Worm (Caenorhabditis elegans) whole organism, young adult: ENCODE measurements around the gene set-1.

Source experiments
- B0035.1 ChIP-seq: sonication (generic microtip); optimal IDR thresholded peaks from 2 replicates; lab custom pipeline; 2016; ENCODE audit warnings: missing genetic modification characterization, mild to moderate bottlenecking, missing compliant biosample characterization, missing genotype, missing genetic modification reagents
- B0261.1 ChIP-seq: sonication (generic microtip); optimal IDR thresholded peaks from 2 replicates; lab custom pipeline; 2016; ENCODE audit warnings: mild to moderate bottlenecking, missing genetic modification characterization, moderate library complexity, missing compliant biosample characterization
- B0336.3 ChIP-seq: fragments of 200-800 bp; sonication (Bioruptor generic); IDR thresholded peaks from 2 replicates; pipeline ENCODE4 v1.3.6; 2022; ENCODE audit warnings: missing genetic modification characterization, missing compliant biosample characterization
- C17E4.6 ChIP-seq: fragments of 200-800 bp; sonication (Bioruptor generic); IDR thresholded peaks from 2 replicates; pipeline ENCODE4 v1.3.6; 2022; ENCODE audit warnings: missing genetic modification reagents, missing genetic modification characterization, missing compliant biosample characterization
- F37B4.10 ChIP-seq: fragments of 200-800 bp; sonication (Bioruptor generic); IDR thresholded peaks from 2 replicates; pipeline ENCODE4 v1.3.6; 2022; ENCODE audit warnings: missing genetic modification characterization, missing compliant biosample characterization
- F39B2.1 ChIP-seq: fragments of 200-800 bp; sonication (Bioruptor generic); IDR thresholded peaks from 2 replicates; pipeline ENCODE4 v1.3.6; 2022; ENCODE audit warnings: missing genetic modification reagents, missing genetic modification characterization, missing compliant biosample characterization
- K12H6.12 ChIP-seq: fragments of 200-800 bp; sonication (Bioruptor generic); optimal IDR thresholded peaks from 2 replicates; lab custom pipeline; 2018; ENCODE audit warnings: mild to moderate bottlenecking, missing genetic modification characterization, missing compliant biosample characterization
- Y53G8AR.9 ChIP-seq: fragments of 200-800 bp; sonication (Bioruptor generic); conservative IDR thresholded peaks from 2 replicates; pipeline ENCODE4 v1.3.6; 2022; ENCODE audit warnings: missing genetic modification reagents, missing genetic modification characterization, missing compliant biosample characterization
- Y56A3A.18 ChIP-seq: fragments of 200-800 bp; sonication (Bioruptor generic); IDR thresholded peaks from 2 replicates; pipeline ENCODE4 v1.3.6; 2022; ENCODE audit warnings: missing genetic modification reagents, missing genetic modification characterization, missing compliant biosample characterization
- Y67H2A.10 ChIP-seq: fragments of 200-800 bp; sonication (Bioruptor generic); conservative IDR thresholded peaks from 2 replicates; pipeline ENCODE4 v1.3.6; 2022; ENCODE audit warnings: missing genetic modification reagents, missing genetic modification characterization, missing compliant biosample characterization
- ZK185.1 ChIP-seq: sonication (generic microtip); optimal IDR thresholded peaks from 2 replicates; lab custom pipeline; 2016; ENCODE audit warnings: mild to moderate bottlenecking, missing genetic modification characterization, missing compliant biosample characterization; ENCODE audit not compliant: poor library complexity, severe bottlenecking
- atf-7 ChIP-seq: sonication (generic microtip); optimal IDR thresholded peaks from 2 replicates; lab custom pipeline; 2017; ENCODE audit warnings: mild to moderate bottlenecking, missing genetic modification characterization, missing compliant biosample characterization
- athp-1 ChIP-seq: sonication (generic microtip); optimal IDR thresholded peaks from 2 replicates; lab custom pipeline; 2017; ENCODE audit warnings: mild to moderate bottlenecking, missing genetic modification characterization, missing compliant biosample characterization
- attf-5 ChIP-seq: fragments of 200-800 bp; sonication (Bioruptor generic); optimal IDR thresholded peaks from 2 replicates; lab custom pipeline; 2018; ENCODE audit warnings: mild to moderate bottlenecking, missing genetic modification characterization, missing compliant biosample characterization
- ceh-27 ChIP-seq: fragments of 200-800 bp; sonication (Bioruptor generic); optimal IDR thresholded peaks from 2 replicates; lab custom pipeline; 2018; ENCODE audit warnings: mild to moderate bottlenecking, missing genetic modification characterization, moderate library complexity, missing compliant biosample characterization
- chd-7 ChIP-seq: sonication (generic microtip); optimal IDR thresholded peaks from 2 replicates; lab custom pipeline; 2016; ENCODE audit warnings: mild to moderate bottlenecking, missing genetic modification characterization, moderate library complexity, missing compliant biosample characterization
- dox-1 ChIP-seq: fragments of 200-800 bp; sonication (Bioruptor generic); IDR thresholded peaks from 2 replicates; pipeline ENCODE4 v1.3.6; 2022; ENCODE audit warnings: missing genetic modification reagents, missing genetic modification characterization, missing compliant biosample characterization
- dpl-1 ChIP-seq: fragments of 150-350 bp; optimal IDR thresholded peaks from 2 replicates; lab custom pipeline; 2014; ENCODE audit warnings: missing biosample characterization, missing genetic modification reagents, missing genetic modification characterization
- egrh-3 ChIP-seq: fragments of 200-800 bp; sonication (Bioruptor generic); IDR thresholded peaks from 2 replicates; pipeline ENCODE4 v1.3.6; 2022; ENCODE audit warnings: missing genetic modification reagents, missing genetic modification characterization, missing compliant biosample characterization
- ets-4 ChIP-seq: fragments of 200-800 bp; sonication (Bioruptor generic); optimal IDR thresholded peaks from 2 replicates; lab custom pipeline; 2018; ENCODE audit warnings: mild to moderate bottlenecking, missing genetic modification characterization, missing compliant biosample characterization
- him-1 ChIP-seq: sonication (generic microtip); optimal IDR thresholded peaks from 2 replicates; lab custom pipeline; 2016; ENCODE audit warnings: missing genotype, missing genetic modification reagents, missing genetic modification characterization, missing compliant biosample characterization
- hrde-1 ChIP-seq: sonication (generic microtip); optimal IDR thresholded peaks from 2 replicates; lab custom pipeline; 2016; ENCODE audit warnings: missing genetic modification characterization, mild to moderate bottlenecking, missing compliant biosample characterization, moderate library complexity, missing genotype, missing genetic modification reagents, borderline replicate concordance
- hsf-1 ChIP-seq: fragments of 200-800 bp; sonication (Bioruptor generic); IDR thresholded peaks from 2 replicates; pipeline ENCODE4 v1.3.6; 2022; ENCODE audit warnings: missing genetic modification reagents, missing genetic modification characterization, missing compliant biosample characterization
- let-526 ChIP-seq: fragments of 200-800 bp; sonication (Bioruptor generic); IDR thresholded peaks from 2 replicates; pipeline ENCODE4 v1.3.6; 2022; ENCODE audit warnings: missing genetic modification reagents, missing genetic modification characterization, missing compliant biosample characterization
- let-607 ChIP-seq, 2 experiments: fragments of 200-800 bp in 1 of 2; sonication (Bioruptor generic) in 1 of 2; sonication (generic microtip) in 1 of 2; optimal IDR thresholded peaks; 2 replicates each; lab custom pipeline; 2016 to 2018; ENCODE audit warnings: mild to moderate bottlenecking in 2 of 2, missing compliant biosample characterization in 2 of 2, missing genetic modification characterization in 2 of 2, moderate library complexity in 2 of 2, missing genotype in 1 of 2
- lin-26 ChIP-seq: fragments of 200-800 bp; sonication (Bioruptor generic); IDR thresholded peaks from 2 replicates; pipeline ENCODE4 v1.3.6; 2022; ENCODE audit warnings: missing genetic modification reagents, missing genetic modification characterization, missing compliant biosample characterization
- lin-54 ChIP-seq: fragments of 200-800 bp; sonication (Bioruptor generic); optimal IDR thresholded peaks from 2 replicates; lab custom pipeline; 2018; ENCODE audit warnings: mild to moderate bottlenecking, missing genetic modification characterization, missing compliant biosample characterization
- lsl-1 ChIP-seq: fragments of 200-800 bp; sonication (Bioruptor generic); optimal IDR thresholded peaks from 2 replicates; lab custom pipeline; 2018; ENCODE audit warnings: mild to moderate bottlenecking, missing genetic modification characterization, moderate library complexity, missing compliant biosample characterization
- lsy-27 ChIP-seq: sonication (generic microtip); optimal IDR thresholded peaks from 2 replicates; lab custom pipeline; 2017; ENCODE audit warnings: missing genetic modification characterization, mild to moderate bottlenecking, missing compliant biosample characterization, antibody characterized with exemption, missing genotype, borderline replicate concordance; ENCODE audit not compliant: insufficient read depth
- madf-10 ChIP-seq: sonication (generic microtip); optimal IDR thresholded peaks from 2 replicates; lab custom pipeline; 2016; ENCODE audit warnings: mild to moderate bottlenecking, missing genetic modification characterization, missing compliant biosample characterization
- madf-6 ChIP-seq: fragments of 200-800 bp; sonication (Bioruptor generic); IDR thresholded peaks from 2 replicates; pipeline ENCODE4 v1.3.6; 2022; ENCODE audit warnings: missing genetic modification reagents, missing genetic modification characterization, missing compliant biosample characterization
- mxl-1 ChIP-seq: sonication (generic microtip); optimal IDR thresholded peaks from 2 replicates; lab custom pipeline; 2016; ENCODE audit warnings: missing genetic modification characterization, missing compliant biosample characterization
- nfya-2 ChIP-seq: fragments of 200-800 bp; sonication (Bioruptor generic); IDR thresholded peaks from 2 replicates; pipeline ENCODE4 v1.3.6; 2022; ENCODE audit warnings: missing genetic modification reagents, missing genetic modification characterization, missing compliant biosample characterization
- nfyb-1 ChIP-seq: fragments of 200-800 bp; sonication (Bioruptor generic); IDR thresholded peaks from 2 replicates; pipeline ENCODE4 v1.3.6; 2022; ENCODE audit warnings: missing genetic modification reagents, missing genetic modification characterization, missing compliant biosample characterization
- nhr-179 ChIP-seq: sonication (generic microtip); optimal IDR thresholded peaks from 2 replicates; lab custom pipeline; 2016; ENCODE audit warnings: mild to moderate bottlenecking, missing genetic modification characterization, missing compliant biosample characterization
- nhr-80 ChIP-seq: sonication (generic microtip); optimal IDR thresholded peaks from 2 replicates; lab custom pipeline; 2016; ENCODE audit warnings: missing genetic modification characterization, missing compliant biosample characterization
- nhr-90 ChIP-seq: sonication (generic microtip); optimal IDR thresholded peaks from 2 replicates; lab custom pipeline; 2016; ENCODE audit warnings: missing genotype, mild to moderate bottlenecking, missing genetic modification characterization, missing compliant biosample characterization
- rcor-1 ChIP-seq: fragments of 200-800 bp; sonication (Bioruptor generic); IDR thresholded peaks from 2 replicates; pipeline ENCODE4 v1.3.6; 2022; ENCODE audit warnings: missing genetic modification reagents, missing genetic modification characterization, missing compliant biosample characterization
- rpc-1 ChIP-seq, 2 experiments: fragments of 150-350 bp in 1 of 2; sonication (generic microtip) in 1 of 2; optimal IDR thresholded peaks; 2 replicates each; lab custom pipeline; 2014 to 2018; ENCODE audit warnings: missing biosample characterization in 1 of 2, missing genetic modification characterization in 1 of 2, missing genetic modification reagents in 1 of 2, missing genotype in 1 of 2
- snpc-1.1 ChIP-seq: sonication (generic microtip); optimal IDR thresholded peaks from 2 replicates; lab custom pipeline; 2017; ENCODE audit warnings: missing genetic modification characterization, mild to moderate bottlenecking, missing compliant biosample characterization, antibody characterized with exemption, moderate library complexity, missing genotype, missing genetic modification reagents; ENCODE audit not compliant: insufficient read depth
- unc-130 ChIP-seq: sonication (generic microtip); optimal IDR thresholded peaks from 2 replicates; lab custom pipeline; 2016; ENCODE audit warnings: missing genetic modification reagents, missing genetic modification characterization, missing compliant biosample characterization
- xnd-1 ChIP-seq: sonication (generic microtip); optimal IDR thresholded peaks from 2 replicates; lab custom pipeline; 2016; ENCODE audit warnings: missing genotype, missing genetic modification reagents, missing genetic modification characterization, missing compliant biosample characterization
- ztf-18 ChIP-seq: sonication (generic microtip); optimal IDR thresholded peaks from 2 replicates; lab custom pipeline; 2016; ENCODE audit warnings: missing genotype, mild to moderate bottlenecking, missing genetic modification characterization, missing compliant biosample characterization
- ztf-22 ChIP-seq: fragments of 200-800 bp; sonication (Bioruptor generic); optimal IDR thresholded peaks from 2 replicates; lab custom pipeline; 2018; ENCODE audit warnings: mild to moderate bottlenecking, missing genetic modification characterization, moderate library complexity, missing compliant biosample characterization
- ztf-28 ChIP-seq: fragments of 200-800 bp; sonication (Bioruptor generic); IDR thresholded peaks from 2 replicates; pipeline ENCODE4 v1.3.6; 2022; ENCODE audit warnings: missing genetic modification reagents, missing genetic modification characterization, missing compliant biosample characterization

set-1 gene

DNA sequence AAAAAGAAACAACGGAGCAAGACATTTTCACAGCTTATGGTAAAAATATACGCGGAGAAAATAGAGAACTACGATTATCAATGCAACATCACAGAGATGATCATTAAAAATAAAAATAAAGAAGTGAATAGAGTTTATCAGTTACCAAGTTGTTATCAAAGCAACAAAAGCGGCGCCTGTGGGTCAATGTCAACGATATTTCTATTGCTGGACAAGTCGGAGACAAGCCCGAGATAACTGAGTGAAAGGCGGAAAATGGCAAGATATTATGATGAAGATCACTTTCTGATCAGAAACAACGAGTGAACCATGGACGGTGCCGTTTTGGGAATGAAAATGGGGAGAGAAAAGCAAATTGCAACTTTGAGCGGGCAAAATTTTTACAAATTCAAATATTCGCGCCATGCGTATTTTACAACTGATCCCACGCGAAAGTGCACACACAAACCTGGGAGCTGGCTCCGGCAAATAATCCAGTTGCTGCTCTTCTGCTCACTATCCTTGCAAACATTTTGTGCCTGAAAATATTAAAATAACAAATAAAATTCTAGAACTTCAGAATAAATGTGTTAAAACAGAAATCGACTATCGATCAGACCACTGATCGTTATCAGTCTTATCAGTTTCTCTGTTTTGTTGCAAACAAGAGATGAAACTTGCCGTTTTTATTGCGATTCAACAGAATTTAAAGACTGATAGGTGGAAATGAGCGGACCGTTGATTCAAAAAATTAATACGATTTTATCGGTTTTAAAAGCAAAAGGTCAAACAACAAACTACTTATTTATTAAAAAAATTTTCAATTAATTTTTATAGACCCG, 9.7 kb downstream of the set-1 start, which contains the start of gene mel-32 (continued):
- no peak for TF ChIP-seq F39B2.1
- peak; percentile 12 for TF ChIP-seq hrde-1 (tag; lab: Kevin White, UChicago)
- TF ChIP-seq rcor-1 (GFP tag; lab: Robert Waterston, UW), result no peak
- TF ChIP-seq dox-1, result peak; percentile 84
- TF ChIP-seq nhr-90 (tag; lab: Kevin White, UChicago), result no peak
- TF ChIP-seq him-1, result peak; percentile 55
- no peak for TF ChIP-seq nfya-2
- TF ChIP-seq xnd-1 (tag; lab: Kevin White, UChicago), result peak; percentile 85
- no peak for TF ChIP-seq B0035.1
- TF ChIP-seq ztf-28 (GFP tag; lab: Robert Waterston, UW), result 0 out of 2 replicates have a peak, but pooled peaks have one; percentile 33
- peak; percentile 64 for TF ChIP-seq ZK185.1
- no peak for TF ChIP-seq chd-7 (tag; lab: Kevin White, UChicago)
- TF ChIP-seq rpc-1 (optimal IDR thresholded peaks at IDR 0.05; lab: Kevin White, UChicago), result no peak
- TF ChIP-seq rpc-1 (tag; optimal IDR thresholded peaks at IDR 0.05; lab: Kevin White, UChicago), result no peak
- no peak for TF ChIP-seq athp-1
- TF ChIP-seq attf-5 (GFP tag; lab: Kevin White, UChicago), result no peak
- TF ChIP-seq madf-10 (tag; lab: Kevin White, UChicago), result no peak
- TF ChIP-seq mxl-1 (tag; lab: Kevin White, UChicago), result no peak
- peak; percentile 48 for TF ChIP-seq unc-130 (GFP tag; lab: Kevin White, UChicago)
- peak; percentile 79 for TF ChIP-seq hsf-1 (GFP tag; lab: Robert Waterston, UW)
- TF ChIP-seq ets-4 (GFP tag; lab: Kevin White, UChicago), result no peak
- TF ChIP-seq lsy-27 (tag; lab: Kevin White, UChicago), result no peak
- no peak for TF ChIP-seq nhr-179 (tag; lab: Kevin White, UChicago)
- TF ChIP-seq atf-7 (tag; lab: Kevin White, UChicago), result no peak
- peak in 1 of 2 experiments; percentile 21 for TF ChIP-seq let-607 (tag; optimal IDR thresholded peaks at IDR 0.05; lab: Kevin White, UChicago)
- TF ChIP-seq ztf-18, result no peak
- peak; percentile 76 for TF ChIP-seq lsl-1
- no peak for TF ChIP-seq snpc-1.1 (tag; lab: Kevin White, UChicago)
- TF ChIP-seq lin-54 (GFP tag; lab: Kevin White, UChicago), result peak; percentile 80
- TF ChIP-seq ztf-22, result no peak
- peak; percentile 96 for TF ChIP-seq madf-6 (GFP tag; lab: Robert Waterston, UW)
- peak; percentile 17 for TF ChIP-seq nhr-80
- no peak for TF ChIP-seq let-526 (GFP tag; lab: Robert Waterston, UW)
- TF ChIP-seq K12H6.12 (tag; lab: Kevin White, UChicago), result no peak
- TF ChIP-seq egrh-3 (GFP tag; lab: Robert Waterston, UW), result no peak
- peak; percentile 67; the same call in 1 of the 2 replicates for TF ChIP-seq lin-26 (GFP tag; lab: Robert Waterston, UW)

DNA sequence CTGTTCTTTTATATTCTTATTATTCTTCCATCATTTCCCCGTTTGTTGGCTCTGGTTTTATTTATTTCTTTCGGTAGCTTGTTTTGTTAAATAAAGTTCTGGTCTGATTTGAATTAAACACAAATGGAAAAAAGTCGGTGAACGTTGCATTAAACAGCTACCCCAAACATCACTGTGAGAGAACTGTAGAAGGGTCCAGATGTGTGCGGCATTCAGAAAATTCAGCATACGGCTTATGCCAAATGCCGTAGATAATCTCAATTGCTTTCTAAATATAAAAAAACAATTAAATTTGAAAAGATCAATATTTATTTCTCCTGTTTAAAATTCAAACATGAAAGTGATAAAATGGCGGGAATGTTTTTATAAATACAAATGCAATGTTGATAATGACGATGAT, 12.3 kb downstream of the set-1 start:
- TF ChIP-seq him-1 (peak; percentile 84), F39B2.1 (no peak), nfya-2 (no peak), B0336.3 (GFP tag; lab: Robert Waterston, UW) (0 out of 2 replicates have a peak, but pooled peaks have one; percentile 29), ceh-27 (no peak), lin-54 (GFP tag; lab: Kevin White, UChicago) (peak; percentile 19), hrde-1 (tag; lab: Kevin White, UChicago) (peak; percentile 40), unc-130 (GFP tag; lab: Kevin White, UChicago) (peak; percentile 41), madf-6 (GFP tag; lab: Robert Waterston, UW) (0 out of 2 replicates have a peak, but pooled peaks have one; percentile 25), dpl-1 (GFP tag; lab: Kevin White, UChicago) (no peak), Y67H2A.10 (no peak), Y56A3A.18 (peak; percentile 14; the same call in 1 of the 2 replicates), Y53G8AR.9 (GFP tag; lab: Robert Waterston, UW) (peak; percentile 41; the same call in 1 of the 2 replicates), nfyb-1 (GFP tag; lab: Robert Waterston, UW) (no peak), C17E4.6 (GFP tag; lab: Robert Waterston, UW) (0 out of 2 replicates have a peak, but pooled peaks have one; percentile 46), F37B4.10 (no peak), B0261.1 (no peak)
